Fruit fly (Drosophila melanogaster) whole organism, embryonic: ENCODE measurements around the gene bnl.

Experiments used
- Abd-B ChIP-seq: fragments of 200-800 bp; sonication (Bioruptor generic); optimal IDR thresholded peaks from 2 replicates; lab custom pipeline; 2018; ENCODE audit warnings: missing biosample characterization, mild to moderate bottlenecking, missing genetic modification characterization, moderate library complexity
- Antp ChIP-seq: fragments of 200-800 bp; sonication (Bioruptor generic); optimal IDR thresholded peaks from 3 replicates; lab custom pipeline; 2016; ENCODE audit warnings: missing biosample characterization, missing genetic modification characterization
- CG11247 ChIP-seq: fragments of 200-800 bp; sonication (Bioruptor generic); IDR thresholded peaks from 2 replicates; pipeline ENCODE4 v1.3.6; 2022; ENCODE audit warnings: missing biosample characterization, missing genetic modification characterization
- CG12744 ChIP-seq: fragments of 200-800 bp; sonication (Bioruptor generic); optimal IDR thresholded peaks from 2 replicates; lab custom pipeline; 2016; ENCODE audit warnings: missing biosample characterization, missing genetic modification characterization
- CG12942 ChIP-seq: fragments of 200-800 bp; sonication (Bioruptor generic); optimal IDR thresholded peaks from 3 replicates; lab custom pipeline; 2016; ENCODE audit warnings: missing biosample characterization, missing genetic modification characterization
- CG14441 ChIP-seq: fragments of 200-800 bp; sonication (Bioruptor generic); IDR thresholded peaks from 2 replicates; pipeline ENCODE4 v1.3.6; 2022; ENCODE audit warnings: missing biosample characterization, missing genetic modification characterization
- CG1529 ChIP-seq: fragments of 200-800 bp; sonication (Bioruptor generic); optimal IDR thresholded peaks from 3 replicates; lab custom pipeline; 2018; ENCODE audit warnings: missing biosample characterization, missing genetic modification characterization
- CG1603 ChIP-seq: fragments of 200-800 bp; sonication (Bioruptor generic); optimal IDR thresholded peaks from 2 replicates; lab custom pipeline; 2019; ENCODE audit warnings: missing biosample characterization, mild to moderate bottlenecking, missing genetic modification characterization, moderate library complexity
- CG17568 ChIP-seq: fragments of 200-800 bp; sonication (Bioruptor generic); optimal IDR thresholded peaks from 2 replicates; lab custom pipeline; 2018; ENCODE audit warnings: missing biosample characterization, mild to moderate bottlenecking, missing genetic modification characterization, moderate library complexity
- CG1832 ChIP-seq: fragments of 200-800 bp; sonication (Bioruptor generic); optimal IDR thresholded peaks from 2 replicates; lab custom pipeline; 2017; ENCODE audit warnings: missing biosample characterization, mild to moderate bottlenecking, missing genetic modification characterization, inconsistent platforms
- CG30403 ChIP-seq: fragments of 200-800 bp; sonication (Bioruptor generic); optimal IDR thresholded peaks from 3 replicates; lab custom pipeline; 2016; ENCODE audit warnings: missing biosample characterization, missing genetic modification characterization
- CG32532 ChIP-seq: fragments of 200-800 bp; sonication (Bioruptor generic); IDR thresholded peaks from 2 replicates; pipeline ENCODE4 v1.3.6; 2022; ENCODE audit warnings: missing biosample characterization, missing genetic modification characterization
- CG33213 ChIP-seq: fragments of 200-800 bp; sonication (Bioruptor generic); optimal IDR thresholded peaks from 3 replicates; lab custom pipeline; 2016; ENCODE audit warnings: missing biosample characterization, missing genetic modification characterization
- CG34376 ChIP-seq: fragments of 200-800 bp; sonication (Bioruptor generic); optimal IDR thresholded peaks from 2 replicates; lab custom pipeline; 2018; ENCODE audit warnings: missing biosample characterization, mild to moderate bottlenecking, missing genetic modification characterization
- CG42726 ChIP-seq: fragments of 200-800 bp; sonication (Bioruptor generic); IDR thresholded peaks from 2 replicates; pipeline ENCODE4 v1.3.6; 2022; ENCODE audit warnings: missing biosample characterization, missing genetic modification characterization; ENCODE audit not compliant: partially characterized antibody
- CG43689 ChIP-seq: fragments of 200-800 bp; sonication (Bioruptor generic); IDR thresholded peaks from 2 replicates; pipeline ENCODE4 v1.3.6; 2022; ENCODE audit warnings: missing biosample characterization, missing genetic modification characterization
- CG5953 ChIP-seq: fragments of 200-800 bp; sonication (Bioruptor generic); IDR thresholded peaks from 2 replicates; pipeline ENCODE4 v1.3.6; 2022; ENCODE audit warnings: missing biosample characterization, missing genetic modification characterization
- CG6254 ChIP-seq: fragments of 200-800 bp; sonication (Bioruptor generic); optimal IDR thresholded peaks from 3 replicates; lab custom pipeline; 2017; ENCODE audit warnings: mild to moderate bottlenecking, missing biosample characterization, missing genetic modification reagents, missing genetic modification characterization
- CG6683 ChIP-seq: fragments of 200-800 bp; sonication (Bioruptor generic); optimal IDR thresholded peaks from 2 replicates; lab custom pipeline; 2017; ENCODE audit warnings: missing biosample characterization, mild to moderate bottlenecking, missing genetic modification characterization, missing genetic modification reagents
- CG8281 ChIP-seq: fragments of 200-800 bp; sonication (Bioruptor generic); optimal IDR thresholded peaks from 2 replicates; lab custom pipeline; 2018; ENCODE audit warnings: missing biosample characterization, mild to moderate bottlenecking, missing genetic modification characterization, moderate library complexity
- Camta ChIP-seq: fragments of 200-800 bp; sonication (Bioruptor generic); optimal IDR thresholded peaks from 2 replicates; lab custom pipeline; 2016; ENCODE audit warnings: missing biosample characterization, missing genetic modification characterization
- Drgx ChIP-seq: fragments of 200-800 bp; sonication (Bioruptor generic); IDR thresholded peaks from 2 replicates; pipeline ENCODE4 v1.3.6; 2022; ENCODE audit warnings: missing biosample characterization, missing genetic modification characterization
- Fer3 ChIP-seq: fragments of 200-800 bp; sonication (Bioruptor generic); optimal IDR thresholded peaks from 2 replicates; lab custom pipeline; 2018; ENCODE audit warnings: missing biosample characterization, mild to moderate bottlenecking, missing genetic modification characterization, moderate library complexity
- GATAe ChIP-seq: fragments of 200-800 bp; sonication (Bioruptor generic); conservative IDR thresholded peaks from 2 replicates; pipeline ENCODE4 v1.3.6; 2022; ENCODE audit warnings: missing biosample characterization, missing genetic modification characterization
- H15 ChIP-seq: fragments of 200-800 bp; sonication (Bioruptor generic); IDR thresholded peaks from 3 replicates; pipeline ENCODE4 v1.3.6; 2022; ENCODE audit warnings: missing biosample characterization, missing genetic modification characterization
- MTF-1 ChIP-seq: fragments of 200-800 bp; sonication (Bioruptor generic); optimal IDR thresholded peaks from 2 replicates; lab custom pipeline; 2018; ENCODE audit warnings: missing biosample characterization, mild to moderate bottlenecking, missing genetic modification characterization, borderline replicate concordance
- Meics ChIP-seq: fragments of 200-800 bp; sonication (Bioruptor generic); optimal IDR thresholded peaks from 2 replicates; lab custom pipeline; 2017; ENCODE audit warnings: missing biosample characterization, mild to moderate bottlenecking, missing genetic modification characterization
- NK7.1 ChIP-seq: fragments of 200-800 bp; sonication (Bioruptor generic); optimal IDR thresholded peaks from 3 replicates; lab custom pipeline; 2016; ENCODE audit warnings: missing biosample characterization, missing genetic modification characterization
- Nf-YB ChIP-seq: fragments of 200-800 bp; sonication (Bioruptor generic); optimal IDR thresholded peaks from 3 replicates; lab custom pipeline; 2019; ENCODE audit warnings: missing biosample characterization, mild to moderate bottlenecking, missing genetic modification characterization, moderate library complexity
- Side ChIP-seq: fragments of 200-800 bp; sonication (Bioruptor generic); optimal IDR thresholded peaks from 2 replicates; lab custom pipeline; 2016; ENCODE audit warnings: missing biosample characterization, missing genetic modification characterization
- Taf1 ChIP-seq: fragments of 200-800 bp; sonication (Bioruptor generic); IDR thresholded peaks from 2 replicates; pipeline ENCODE4 v1.3.6; 2022; ENCODE audit warnings: missing biosample characterization, missing genetic modification characterization
- az2 ChIP-seq: fragments of 200-800 bp; sonication (Bioruptor generic); optimal IDR thresholded peaks from 3 replicates; lab custom pipeline; 2016; ENCODE audit warnings: missing biosample characterization, missing genetic modification characterization
- dpn ChIP-seq, 2 experiments: fragments of 200-800 bp; sonication (Bioruptor generic); optimal IDR thresholded peaks; 3 replicates each; lab custom pipeline; 2016; ENCODE audit warnings: missing biosample characterization in 2 of 2, missing genetic modification characterization in 2 of 2
- gt ChIP-seq: fragments of 200-800 bp; sonication (Bioruptor generic); IDR thresholded peaks from 2 replicates; pipeline ENCODE4 v1.3.6; 2022; ENCODE audit warnings: missing biosample characterization, missing genetic modification characterization
- hb ChIP-seq: fragments of 200-800 bp; sonication (Bioruptor generic); IDR thresholded peaks from 3 replicates; pipeline ENCODE4 v1.3.6; 2022; ENCODE audit warnings: missing biosample characterization, missing genetic modification characterization; ENCODE audit not compliant: partially characterized antibody
- hkb ChIP-seq, 2 experiments: fragments of 200-800 bp in 1 of 2; fragments of >200 bp in 1 of 2; sonication (Bioruptor generic) in 1 of 2; IDR thresholded peaks in 1 of 2; optimal IDR thresholded peaks in 1 of 2; 2 replicates each; pipeline versions ENCODE4 v1.3.6 to Lab custom; 2017 to 2022; ENCODE audit warnings: missing biosample characterization in 1 of 2, missing genetic modification characterization in 1 of 2
- knrl ChIP-seq: fragments of 200-800 bp; sonication (Bioruptor generic); IDR thresholded peaks from 3 replicates; pipeline ENCODE4 v1.3.6; 2022; ENCODE audit warnings: missing biosample characterization, missing genetic modification characterization; ENCODE audit not compliant: partially characterized antibody
- luna ChIP-seq: fragments of 200-800 bp; sonication (Bioruptor generic); optimal IDR thresholded peaks from 2 replicates; lab custom pipeline; 2016; ENCODE audit warnings: missing biosample characterization, missing genetic modification characterization
- nau ChIP-seq: fragments of 200-800 bp; sonication (Bioruptor generic); optimal IDR thresholded peaks from 3 replicates; lab custom pipeline; 2017; ENCODE audit warnings: missing biosample characterization, mild to moderate bottlenecking, missing genetic modification characterization, missing genetic modification reagents
- pb ChIP-seq: fragments of 200-800 bp; sonication (Bioruptor generic); optimal IDR thresholded peaks from 3 replicates; lab custom pipeline; 2016; ENCODE audit warnings: missing biosample characterization, missing genetic modification characterization
- peb ChIP-seq: fragments of 200-800 bp; sonication (Bioruptor generic); IDR thresholded peaks from 2 replicates; pipeline ENCODE4 v1.3.6; 2022; ENCODE audit warnings: missing biosample characterization, missing genetic modification characterization
- pnt ChIP-seq: fragments of 200-800 bp; sonication (Bioruptor generic); optimal IDR thresholded peaks from 3 replicates; lab custom pipeline; 2016; ENCODE audit warnings: missing biosample characterization, missing genetic modification characterization
- pros ChIP-seq: fragments of 200-800 bp; sonication (Bioruptor generic); optimal IDR thresholded peaks from 3 replicates; lab custom pipeline; 2019; ENCODE audit warnings: missing biosample characterization, mild to moderate bottlenecking, missing genetic modification characterization, moderate library complexity
- ro ChIP-seq: fragments of 200-800 bp; sonication (Bioruptor generic); IDR thresholded peaks from 2 replicates; pipeline ENCODE4 v1.3.6; 2022; ENCODE audit warnings: missing biosample characterization, missing genetic modification characterization
- shn ChIP-seq: fragments of 200-800 bp; sonication (Bioruptor generic); optimal IDR thresholded peaks from 3 replicates; lab custom pipeline; 2016; ENCODE audit warnings: missing biosample characterization, missing genetic modification characterization
- slbo ChIP-seq: fragments of 200-800 bp; sonication (Bioruptor generic); IDR thresholded peaks from 2 replicates; pipeline ENCODE4 v1.3.6; 2022; ENCODE audit warnings: missing biosample characterization, missing genetic modification characterization
- slp2 ChIP-seq: fragments of 200-800 bp; sonication (Bioruptor generic); optimal IDR thresholded peaks from 2 replicates; lab custom pipeline; 2016; ENCODE audit warnings: missing biosample characterization, missing genetic modification characterization
- wdn ChIP-seq: fragments of 200-800 bp; sonication (Bioruptor generic); IDR thresholded peaks from 2 replicates; pipeline ENCODE4 v1.3.6; 2022; ENCODE audit warnings: missing biosample characterization, missing genetic modification characterization

The bnl gene

DNA sequence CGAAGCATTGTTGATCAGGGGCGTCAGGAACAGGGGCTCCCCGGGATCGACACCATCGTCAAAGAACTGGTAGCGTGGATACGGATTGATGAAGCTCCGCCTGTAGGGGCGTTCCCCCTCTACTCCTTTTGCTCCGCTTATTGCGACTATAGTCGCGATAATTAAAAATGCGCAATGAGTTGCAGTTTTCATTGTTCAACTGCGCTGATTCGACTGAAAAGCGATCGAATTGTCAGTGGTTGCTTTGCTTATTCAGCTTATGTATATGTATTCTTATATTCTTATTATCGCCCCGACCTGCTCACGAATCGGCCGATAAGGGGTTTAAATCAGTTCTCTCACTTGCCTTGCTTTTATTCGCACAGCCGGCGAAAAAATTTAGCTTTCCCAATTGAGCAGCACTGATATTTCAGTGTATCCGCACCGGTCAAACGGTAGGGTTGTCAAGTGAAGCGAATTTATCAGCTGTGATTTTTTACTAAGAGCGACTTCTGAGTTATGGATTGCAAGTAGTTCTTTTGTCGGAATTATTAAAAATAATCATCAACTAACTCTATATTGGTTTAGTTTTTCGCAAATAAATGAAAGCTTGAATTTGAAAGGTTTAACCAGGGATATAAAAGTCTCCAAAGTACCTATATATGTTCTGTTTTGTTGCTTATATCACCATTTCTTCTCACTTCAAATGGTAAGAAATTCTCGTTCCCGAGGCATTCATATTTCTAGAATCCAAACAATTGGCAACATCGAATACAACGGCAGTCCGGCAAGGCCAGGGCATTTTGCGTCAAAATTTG, 27.6 kb upstream of the bnl start, which contains the start of the genes CG4572 and CG4686 (continued):
- TF ChIP-seq CG8281 (tag; lab: Kevin White, UChicago) (peak; percentile 63), Taf1 (GFP tag; lab: Robert Waterston, UW) (peak; percentile 6; the same call in 1 of the 2 replicates), GATAe (GFP tag; lab: Robert Waterston, UW) (peak; percentile 55; the same call in 1 of the 2 replicates), CG17568 (GFP tag; lab: Kevin White, UChicago) (no peak), gt (GFP tag; lab: Robert Waterston, UW) (peak; percentile 22; the same call in 1 of the 2 replicates), ro (GFP tag; lab: Robert Waterston, UW) (0 out of 2 replicates have a peak, but pooled peaks have one; percentile 12), pb (GFP tag; lab: Kevin White, UChicago) (no peak), CG5953 (GFP tag; lab: Robert Waterston, UW) (no peak), CG43689 (GFP tag; lab: Robert Waterston, UW) (peak; percentile 16; the same call in 1 of the 2 replicates), NK7.1 (GFP tag; lab: Kevin White, UChicago) (no peak), CG6254 (GFP tag; lab: Kevin White, UChicago) (no peak), H15 (GFP tag; lab: Robert Waterston, UW) (peak; percentile 76), shn (GFP tag; lab: Kevin White, UChicago) (peak; percentile 72), Side (GFP tag; lab: Kevin White, UChicago) (peak; percentile 75), CG33213 (GFP tag; lab: Kevin White, UChicago) (peak; percentile 69), az2 (GFP tag; lab: Kevin White, UChicago) (peak; percentile 64), CG42726 (GFP tag; lab: Robert Waterston, UW) (no peak), luna (GFP tag; lab: Kevin White, UChicago) (peak; percentile 53), nau (GFP tag; lab: Kevin White, UChicago) (no peak), pros (peak; percentile 35), slp2 (peak; percentile 58), CG1832 (GFP tag; lab: Kevin White, UChicago) (no peak), Antp (GFP tag; lab: Kevin White, UChicago) (peak; percentile 70), Abd-B (GFP tag; lab: Kevin White, UChicago) (peak; percentile 92), CG11247 (GFP tag; lab: Robert Waterston, UW) (peak; percentile 68; the same call in 1 of the 2 replicates), dpn (GFP tag; optimal IDR thresholded peaks at IDR 0.05; lab: Kevin White, UChicago) (peak; percentile 78 to 80), CG12744 (GFP tag; lab: Kevin White, UChicago) (peak; percentile 76), Meics (GFP tag; lab: Kevin White, UChicago) (peak; percentile 81), CG1603 (no peak), pnt (peak; percentile 70), CG6683 (peak; percentile 38), wdn (GFP tag; lab: Robert Waterston, UW) (no peak), Drgx (GFP tag; lab: Robert Waterston, UW) (peak; percentile 79), CG30403 (GFP tag; lab: Kevin White, UChicago) (peak; percentile 86), CG34376 (GFP tag; lab: Kevin White, UChicago) (peak; percentile 74), CG1529 (peak; percentile 51), CG14441 (GFP tag; lab: Robert Waterston, UW) (peak; percentile 76), CG32532 (peak; percentile 86), CG12942 (GFP tag; lab: Kevin White, UChicago) (peak; percentile 73), slbo (peak; percentile 75), Fer3 (tag; lab: Kevin White, UChicago) (peak; percentile 75), hkb (optimal IDR thresholded peaks at IDR 0.05; lab: Kevin White, UChicago) (peak; percentile 65), hkb (GFP tag; IDR thresholded peaks at IDR 0.05; lab: Robert Waterston, UW) (peak; percentile 63), hb (no peak), Camta (GFP tag; lab: Kevin White, UChicago) (peak; percentile 38), knrl (peak; percentile 56; the same call in 1 of the 3 replicates), peb (GFP tag; lab: Robert Waterston, UW) (0 out of 2 replicates have a peak, but pooled peaks have one; percentile 35), MTF-1 (GFP tag; lab: Kevin White, UChicago) (no peak), Nf-YB (peak; percentile 28)
